Fruit fly (Drosophila melanogaster): ENCODE measurements around the gene trc.

The trc gene

DNA sequence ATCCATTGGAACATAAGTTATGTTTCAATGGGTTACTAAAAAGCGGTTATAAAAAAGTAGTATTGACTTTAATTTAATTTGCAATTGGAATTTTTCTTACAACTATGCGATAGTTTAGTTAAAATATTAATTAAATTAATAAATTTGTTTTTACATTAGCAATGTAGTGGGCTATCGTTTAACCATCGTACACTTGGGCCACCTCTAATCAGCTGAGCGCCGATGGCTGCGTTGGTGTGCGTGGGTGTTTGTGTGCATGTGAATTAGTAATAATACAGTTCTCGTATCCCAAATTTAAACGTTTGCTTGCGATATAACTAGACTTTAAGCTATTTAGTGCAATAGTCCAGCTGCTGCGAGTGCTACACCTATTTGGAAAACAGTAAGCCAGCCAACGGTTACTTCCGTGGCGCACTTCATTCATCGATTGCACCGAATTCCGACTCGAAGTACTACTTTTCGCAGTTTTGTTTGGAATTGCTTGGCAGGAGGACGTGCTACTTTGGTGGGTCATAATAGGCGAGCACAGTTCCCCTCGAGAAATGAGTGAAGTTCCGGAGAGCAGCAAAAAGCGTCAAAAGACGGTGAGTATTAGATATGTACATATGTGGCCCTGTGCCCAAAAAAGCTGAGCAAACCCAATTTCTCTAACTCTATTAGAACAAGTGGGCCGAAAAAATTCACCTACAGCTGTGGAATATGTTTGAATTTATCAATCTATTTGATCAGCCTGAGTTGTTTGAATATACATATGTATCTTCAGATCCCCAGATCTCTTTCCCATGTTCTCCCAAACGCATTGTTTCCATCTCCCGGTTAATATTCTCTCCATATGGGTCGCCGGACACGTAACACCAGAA lies 11.2 kb upstream of the trc start, which contains the start of gene Papss:
Gene Papss (plus strand): TSS at position 247 of the 860 bp plus-strand sequence.
- TF ChIP-seq CG5204 (GFP tag; optimal IDR thresholded peaks at IDR 0.05), result no peak
- no peak for TF ChIP-seq Clk (GFP tag; optimal IDR thresholded peaks at IDR 0.05)
- no peak for TF ChIP-seq cic (GFP tag; optimal IDR thresholded peaks at IDR 0.05)
- TF ChIP-seq bab1 (GFP tag; optimal IDR thresholded peaks at IDR 0.05), result peak; percentile 66
- TF ChIP-seq CG1620 (GFP tag; optimal IDR thresholded peaks at IDR 0.05), result no peak
- TF ChIP-seq ovo (GFP tag; optimal IDR thresholded peaks at IDR 0.05), result no peak
- TF ChIP-seq CG7101 (tag; optimal IDR thresholded peaks at IDR 0.05), result peak; percentile 32
- TF ChIP-seq kay (GFP tag; ENCODE audit: borderline replicate concordance), result no peak
- TF ChIP-seq tj (GFP tag; optimal IDR thresholded peaks at IDR 0.05), result no peak
- TF ChIP-seq Mnt (GFP tag; optimal IDR thresholded peaks at IDR 0.05), result peak; percentile 53
- TF ChIP-seq CG7045 (GFP tag; optimal IDR thresholded peaks at IDR 0.05), result no peak
- TF ChIP-seq Hr96 (GFP tag; optimal IDR thresholded peaks at IDR 0.05), result no peak
- peak; percentile 26 for TF ChIP-seq CG11617 (GFP tag; optimal IDR thresholded peaks at IDR 0.05)
- TF ChIP-seq CG12768 (GFP tag; optimal IDR thresholded peaks at IDR 0.05), result no peak
- TF ChIP-seq cnc (optimal IDR thresholded peaks at IDR 0.05), result no peak
- peak; percentile 37 for TF ChIP-seq CG14711 (tag; optimal IDR thresholded peaks at IDR 0.05)
- no peak for TF ChIP-seq pad (GFP tag; optimal IDR thresholded peaks at IDR 0.05)
- peak; percentile 19 for TF ChIP-seq CG33017 (tag; optimal IDR thresholded peaks at IDR 0.05)
- no peak for TF ChIP-seq toe (GFP tag; optimal IDR thresholded peaks at IDR 0.05)
- no peak for TF ChIP-seq Crg-1 (GFP tag; optimal IDR thresholded peaks at IDR 0.05)

DNA sequence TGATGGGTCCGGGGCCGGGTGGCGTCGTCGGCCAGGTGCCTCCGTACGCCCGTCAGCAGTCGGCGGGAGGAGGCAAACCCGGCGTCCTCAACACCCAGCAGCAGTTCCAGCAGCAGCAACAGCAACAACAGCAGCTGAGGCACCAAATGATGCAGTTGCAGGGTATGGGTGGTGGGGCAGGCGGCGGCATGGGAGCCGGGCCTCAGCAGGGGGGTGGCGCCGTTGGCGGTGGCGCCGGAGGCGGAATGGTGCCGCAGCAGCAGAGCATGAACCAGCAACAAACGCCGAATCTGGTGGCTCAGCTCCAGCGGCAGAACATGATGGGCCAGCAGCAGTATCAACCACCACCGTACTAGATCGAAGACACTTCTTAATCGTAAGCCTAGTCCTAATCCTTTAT lies 10.4 kb upstream of the trc start:
- TF ChIP-seq CG14711 (tag; optimal IDR thresholded peaks at IDR 0.05) (no peak), toe (GFP tag; optimal IDR thresholded peaks at IDR 0.05) (no peak), CG12768 (GFP tag; optimal IDR thresholded peaks at IDR 0.05) (no peak), cic (GFP tag; optimal IDR thresholded peaks at IDR 0.05) (no peak), CG7045 (GFP tag; optimal IDR thresholded peaks at IDR 0.05) (no peak), Clk (GFP tag; optimal IDR thresholded peaks at IDR 0.05) (no peak), bab1 (GFP tag; optimal IDR thresholded peaks at IDR 0.05) (no peak), CG5204 (GFP tag; optimal IDR thresholded peaks at IDR 0.05) (no peak), kay (GFP tag; ENCODE audit: borderline replicate concordance) (no peak), Mnt (GFP tag; optimal IDR thresholded peaks at IDR 0.05) (no peak), CG7101 (tag; optimal IDR thresholded peaks at IDR 0.05) (no peak), Hr96 (GFP tag; optimal IDR thresholded peaks at IDR 0.05) (no peak), Crg-1 (GFP tag; optimal IDR thresholded peaks at IDR 0.05) (no peak), tj (GFP tag; optimal IDR thresholded peaks at IDR 0.05) (no peak), cnc (optimal IDR thresholded peaks at IDR 0.05) (no peak), CG33017 (tag; optimal IDR thresholded peaks at IDR 0.05) (no peak)

DNA sequence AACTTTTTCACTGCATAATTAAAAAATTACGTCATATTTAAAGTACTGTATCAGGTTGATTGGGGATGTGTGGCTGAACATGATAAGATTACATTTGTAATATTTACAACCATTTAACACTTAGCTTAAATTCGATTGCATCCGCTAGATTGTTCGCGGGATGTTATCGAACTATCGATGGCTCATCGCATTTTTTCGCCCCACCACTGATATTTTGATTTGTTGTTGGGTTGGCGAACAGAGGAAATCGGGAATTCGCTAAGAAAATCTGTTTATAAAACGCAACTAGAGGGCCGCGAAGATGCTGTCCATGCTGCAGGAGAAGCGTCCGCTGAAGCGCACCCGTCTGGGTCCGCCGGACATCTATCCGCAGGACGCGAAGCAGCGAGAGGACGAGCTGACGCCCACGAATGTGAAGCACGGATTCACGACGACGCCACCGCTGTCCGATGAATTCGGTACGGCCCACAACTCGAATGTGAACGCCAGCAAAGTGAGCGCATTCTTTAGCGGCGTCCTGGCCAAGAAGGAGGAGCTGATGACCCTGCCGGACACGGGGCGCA lies 2.4 kb upstream of the trc start, which contains the start of gene kto:
Gene kto (plus strand): TSS at position 240 of the 563 bp plus-strand sequence.
- TF ChIP-seq toe (GFP tag; optimal IDR thresholded peaks at IDR 0.05) (no peak), bab1 (GFP tag; optimal IDR thresholded peaks at IDR 0.05) (peak; percentile 35), cic (GFP tag; optimal IDR thresholded peaks at IDR 0.05) (peak; percentile 3)

DNA sequence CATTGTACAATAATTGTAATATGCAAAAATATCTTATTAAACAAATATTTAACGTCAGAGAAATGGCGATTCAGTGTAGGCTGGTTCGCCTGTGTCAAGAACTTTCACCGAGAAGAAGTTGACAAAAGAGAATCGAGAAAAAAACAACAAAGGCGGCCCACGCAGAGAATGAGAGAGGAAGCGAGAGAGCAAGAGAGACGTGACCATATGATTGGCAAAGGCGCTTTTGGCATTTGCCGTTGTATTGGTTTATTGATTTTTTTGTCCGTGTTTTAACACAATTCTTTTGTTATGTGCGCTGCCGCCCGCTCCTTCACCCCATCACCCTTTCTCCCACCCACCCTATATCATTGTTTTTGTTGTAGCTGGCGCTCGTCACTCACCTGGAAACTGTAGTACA lies 877 bp downstream of the trc start:
- peak; percentile 10 for TF ChIP-seq bab1 (GFP tag; optimal IDR thresholded peaks at IDR 0.05)
- peak; percentile 17 for TF ChIP-seq CG12768 (GFP tag; optimal IDR thresholded peaks at IDR 0.05)
- TF ChIP-seq CG1620 (GFP tag; optimal IDR thresholded peaks at IDR 0.05), result no peak

DNA sequence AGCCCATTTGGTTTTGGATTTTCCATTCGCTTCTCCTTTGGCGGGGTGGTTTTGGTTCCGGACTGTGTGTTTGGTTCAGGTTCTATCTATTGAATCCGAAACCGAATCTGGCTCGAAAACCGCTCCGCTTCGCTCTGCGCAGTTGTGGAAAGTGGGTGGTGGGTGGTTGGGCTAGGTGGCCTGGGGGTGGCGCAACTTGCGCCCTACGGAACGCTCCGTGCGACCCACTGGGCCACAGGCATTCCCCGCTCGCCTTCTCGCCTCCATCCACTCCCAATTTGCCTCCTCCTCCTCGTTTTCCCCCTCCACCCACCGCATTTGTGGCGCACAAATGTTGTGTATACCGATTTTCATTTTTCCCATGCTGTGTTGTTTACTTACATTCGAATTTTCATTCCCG lies 15.4 kb downstream of the trc start:
- TF ChIP-seq Crg-1 (GFP tag; optimal IDR thresholded peaks at IDR 0.05), result no peak
- TF ChIP-seq CG5204 (GFP tag; optimal IDR thresholded peaks at IDR 0.05), result no peak
- TF ChIP-seq toe (GFP tag; optimal IDR thresholded peaks at IDR 0.05), result no peak
- TF ChIP-seq ovo (GFP tag; optimal IDR thresholded peaks at IDR 0.05), result no peak
- TF ChIP-seq cnc (optimal IDR thresholded peaks at IDR 0.05), result no peak
- TF ChIP-seq CG14711 (tag; optimal IDR thresholded peaks at IDR 0.05), result no peak
- no peak for TF ChIP-seq CG1620 (GFP tag; optimal IDR thresholded peaks at IDR 0.05)
- no peak for TF ChIP-seq cic (GFP tag; optimal IDR thresholded peaks at IDR 0.05)
- TF ChIP-seq tj (GFP tag; optimal IDR thresholded peaks at IDR 0.05), result no peak
- TF ChIP-seq CG11617 (GFP tag; optimal IDR thresholded peaks at IDR 0.05), result no peak
- TF ChIP-seq Clk (GFP tag; optimal IDR thresholded peaks at IDR 0.05), result no peak
- no peak for TF ChIP-seq Mnt (GFP tag; optimal IDR thresholded peaks at IDR 0.05)
- no peak for TF ChIP-seq CG33017 (tag; optimal IDR thresholded peaks at IDR 0.05)
- TF ChIP-seq CG7101 (tag; optimal IDR thresholded peaks at IDR 0.05), result no peak
- no peak for TF ChIP-seq kay (GFP tag; ENCODE audit: borderline replicate concordance)
- TF ChIP-seq CG7045 (GFP tag; optimal IDR thresholded peaks at IDR 0.05), result no peak
- TF ChIP-seq Hr96 (GFP tag; optimal IDR thresholded peaks at IDR 0.05), result no peak
- TF ChIP-seq pad (GFP tag; optimal IDR thresholded peaks at IDR 0.05), result no peak

DNA sequence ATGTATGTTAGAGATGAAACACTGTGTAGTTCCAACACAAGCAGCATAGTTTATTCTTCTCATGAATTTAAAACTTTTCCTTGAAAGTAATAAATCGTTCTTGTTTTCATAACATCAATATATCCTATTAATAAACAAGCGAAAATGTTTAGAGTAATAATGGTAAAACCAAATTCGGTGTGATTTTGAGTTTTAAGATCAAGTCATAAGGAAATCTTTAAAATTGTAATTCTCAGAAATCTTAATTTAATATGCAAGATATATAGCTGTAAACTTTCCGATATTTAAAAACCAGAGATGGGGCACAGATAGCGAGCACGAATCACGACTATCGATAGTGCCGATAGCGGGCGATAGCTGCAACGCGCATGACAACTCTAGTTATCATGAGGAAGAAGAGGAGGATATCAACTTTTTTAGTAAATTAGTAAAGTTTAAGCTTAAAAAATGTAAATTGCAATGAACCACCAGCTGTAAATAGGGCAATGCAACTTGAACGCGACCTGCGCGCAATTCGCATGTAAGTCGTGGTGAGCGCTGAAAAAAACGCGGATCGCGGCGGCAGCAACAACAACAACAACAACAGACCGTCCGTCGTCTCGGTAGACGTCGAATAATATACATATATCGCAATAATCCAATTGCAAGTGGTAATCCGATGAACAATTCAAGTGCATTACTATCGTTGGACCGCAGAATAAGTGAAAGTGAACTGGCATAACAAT lies 16.1 kb downstream of the trc start, which contains the start of the genes Fibp and Deaf1:
Gene Fibp (minus strand): TSS at position 161 of the 725 bp plus-strand sequence.
Gene Deaf1 (plus strand): TSS at position 368 of the 725 bp plus-strand sequence.
- peak; percentile 81 for TF ChIP-seq Crg-1 (GFP tag; optimal IDR thresholded peaks at IDR 0.05)
- TF ChIP-seq cnc (optimal IDR thresholded peaks at IDR 0.05), result no peak
- peak; percentile 40 for TF ChIP-seq Mnt (GFP tag; optimal IDR thresholded peaks at IDR 0.05)
- peak; percentile 74 for TF ChIP-seq CG12768 (GFP tag; optimal IDR thresholded peaks at IDR 0.05)
- peak; percentile 88 for TF ChIP-seq Hr96 (GFP tag; optimal IDR thresholded peaks at IDR 0.05)
- TF ChIP-seq CG14711 (tag; optimal IDR thresholded peaks at IDR 0.05), result peak; percentile 96
- TF ChIP-seq CG7045 (GFP tag; optimal IDR thresholded peaks at IDR 0.05), result peak; percentile 76
- TF ChIP-seq pad (GFP tag; optimal IDR thresholded peaks at IDR 0.05), result peak; percentile 59
- TF ChIP-seq kay (GFP tag; ENCODE audit: borderline replicate concordance), result no peak
- TF ChIP-seq CG33017 (tag; optimal IDR thresholded peaks at IDR 0.05), result peak; percentile 65
- TF ChIP-seq ovo (GFP tag; optimal IDR thresholded peaks at IDR 0.05), result peak; percentile 76
- no peak for TF ChIP-seq cic (GFP tag; optimal IDR thresholded peaks at IDR 0.05)
- TF ChIP-seq tj (GFP tag; optimal IDR thresholded peaks at IDR 0.05), result peak; percentile 43
- peak; percentile 80 for TF ChIP-seq CG7101 (tag; optimal IDR thresholded peaks at IDR 0.05)
- TF ChIP-seq CG5204 (GFP tag; optimal IDR thresholded peaks at IDR 0.05), result no peak
- peak; percentile 66 for TF ChIP-seq Clk (GFP tag; optimal IDR thresholded peaks at IDR 0.05)
- peak; percentile 94 for TF ChIP-seq toe (GFP tag; optimal IDR thresholded peaks at IDR 0.05)
- TF ChIP-seq CG1620 (GFP tag; optimal IDR thresholded peaks at IDR 0.05), result peak; percentile 87
- peak; percentile 79 for TF ChIP-seq bab1 (GFP tag; optimal IDR thresholded peaks at IDR 0.05)
- TF ChIP-seq CG11617 (GFP tag; optimal IDR thresholded peaks at IDR 0.05), result peak; percentile 85

Data from whole organism, adult.